Fruit fly (Drosophila melanogaster) whole organism, embryonic: ENCODE measurements around the gene Lcp65Ad.

Experiments
- Abd-B ChIP-seq: fragments of 200-800 bp; sonication (Bioruptor generic); optimal IDR thresholded peaks from 2 replicates; lab custom pipeline; 2018; ENCODE audit warnings: missing biosample characterization, mild to moderate bottlenecking, missing genetic modification characterization, moderate library complexity
- Asciz ChIP-seq: fragments of 200-800 bp; sonication (Bioruptor generic); optimal IDR thresholded peaks from 2 replicates; lab custom pipeline; 2017; ENCODE audit warnings: missing biosample characterization, mild to moderate bottlenecking, missing genetic modification characterization, missing genetic modification reagents
- Atf3 ChIP-seq: fragments of 200-800 bp; sonication (Bioruptor generic); optimal IDR thresholded peaks from 3 replicates; lab custom pipeline; 2016; ENCODE audit warnings: missing biosample characterization, missing genetic modification characterization
- BEAF-32 ChIP-seq: fragments of 200-800 bp; sonication (Bioruptor generic); optimal IDR thresholded peaks from 3 replicates; lab custom pipeline; 2017; ENCODE audit warnings: missing biosample characterization, missing genetic modification characterization, mild to moderate bottlenecking, moderate library complexity, missing genetic modification reagents
- CG10267 ChIP-seq: fragments of 200-800 bp; sonication (Bioruptor generic); optimal IDR thresholded peaks from 2 replicates; lab custom pipeline; 2018; ENCODE audit warnings: missing biosample characterization, mild to moderate bottlenecking, missing genetic modification characterization, moderate library complexity
- CG11085 ChIP-seq: fragments of 200-800 bp; sonication (Bioruptor generic); IDR thresholded peaks from 2 replicates; pipeline ENCODE4 v1.3.6; 2022; ENCODE audit warnings: missing biosample characterization, missing genetic modification characterization
- CG1233 ChIP-seq: fragments of 200-800 bp; sonication (Bioruptor generic); optimal IDR thresholded peaks from 4 replicates; lab custom pipeline; 2018; ENCODE audit warnings: missing biosample characterization, mild to moderate bottlenecking, missing genetic modification characterization
- CG12659 ChIP-seq: fragments of 200-800 bp; sonication (Bioruptor generic); optimal IDR thresholded peaks from 3 replicates; lab custom pipeline; 2017; ENCODE audit warnings: mild to moderate bottlenecking, missing biosample characterization, missing genetic modification reagents, missing genetic modification characterization
- CG12744 ChIP-seq: fragments of 200-800 bp; sonication (Bioruptor generic); optimal IDR thresholded peaks from 2 replicates; lab custom pipeline; 2016; ENCODE audit warnings: missing biosample characterization, missing genetic modification characterization
- CG13287 ChIP-seq: fragments of 200-800 bp; sonication (Bioruptor generic); IDR thresholded peaks from 2 replicates; pipeline ENCODE4 v1.3.6; 2022; ENCODE audit warnings: missing biosample characterization, missing genetic modification characterization; ENCODE audit not compliant: partially characterized antibody
- CG1529 ChIP-seq: fragments of 200-800 bp; sonication (Bioruptor generic); optimal IDR thresholded peaks from 3 replicates; lab custom pipeline; 2018; ENCODE audit warnings: missing biosample characterization, missing genetic modification characterization
- CG17802 ChIP-seq: fragments of 200-800 bp; sonication (Bioruptor generic); optimal IDR thresholded peaks from 2 replicates; lab custom pipeline; 2018; ENCODE audit warnings: missing biosample characterization, mild to moderate bottlenecking, missing genetic modification characterization, moderate library complexity
- CG17829 ChIP-seq: fragments of 200-800 bp; optimal IDR thresholded peaks from 2 replicates; lab custom pipeline; 2019; ENCODE audit warnings: missing biosample characterization, mild to moderate bottlenecking, missing genetic modification characterization, moderate library complexity
- CG2120 ChIP-seq: fragments of 200-800 bp; sonication (Bioruptor generic); optimal IDR thresholded peaks from 3 replicates; lab custom pipeline; 2016; ENCODE audit warnings: missing biosample characterization, missing genetic modification characterization
- CG3163 ChIP-seq: fragments of 200-800 bp; sonication (Bioruptor generic); optimal IDR thresholded peaks from 3 replicates; lab custom pipeline; 2016; ENCODE audit warnings: missing biosample characterization, missing genetic modification characterization
- CG32532 ChIP-seq: fragments of 200-800 bp; sonication (Bioruptor generic); IDR thresholded peaks from 2 replicates; pipeline ENCODE4 v1.3.6; 2022; ENCODE audit warnings: missing biosample characterization, missing genetic modification characterization
- CG3407 ChIP-seq: fragments of 200-800 bp; sonication (Bioruptor generic); optimal IDR thresholded peaks from 2 replicates; lab custom pipeline; 2018; ENCODE audit warnings: missing biosample characterization, mild to moderate bottlenecking, missing genetic modification characterization
- CG3726 ChIP-seq: fragments of 200-800 bp; sonication (Bioruptor generic); IDR thresholded peaks from 3 replicates; pipeline ENCODE4, ENCODE4 v1.3.6; 2022; ENCODE audit warnings: missing biosample characterization, missing genetic modification characterization
- CG4854 ChIP-seq: fragments of 200-800 bp; sonication (Bioruptor generic); optimal IDR thresholded peaks from 2 replicates; lab custom pipeline; 2016; ENCODE audit warnings: missing biosample characterization, missing genetic modification characterization, inconsistent platforms
- CG6689 ChIP-seq: fragments of 200-800 bp; sonication (Bioruptor generic); IDR thresholded peaks from 2 replicates; pipeline ENCODE4 v1.3.6; 2022; ENCODE audit warnings: missing biosample characterization, missing genetic modification characterization
- CG6791 ChIP-seq: fragments of 200-800 bp; sonication (Bioruptor generic); IDR thresholded peaks from 3 replicates; pipeline ENCODE4 v1.3.6; 2022; ENCODE audit warnings: missing biosample characterization, missing genetic modification characterization; ENCODE audit not compliant: partially characterized antibody
- CG7556 ChIP-seq: fragments of 200-800 bp; sonication (Bioruptor generic); optimal IDR thresholded peaks from 2 replicates; lab custom pipeline; 2017; ENCODE audit warnings: missing biosample characterization, mild to moderate bottlenecking, missing genetic modification characterization
- CG8290 ChIP-seq, 3 experiments: fragments of 200-800 bp; sonication (Bioruptor generic); optimal IDR thresholded peaks; 2 replicates each; lab custom pipeline; 2016 to 2019; ENCODE audit warnings: missing biosample characterization in 3 of 3, missing genetic modification characterization in 3 of 3, mild to moderate bottlenecking in 2 of 3, moderate library complexity in 1 of 3
- CG9932 ChIP-seq: fragments of 200-800 bp; sonication (Bioruptor generic); IDR thresholded peaks from 2 replicates; pipeline ENCODE4 v1.3.6; 2022; ENCODE audit warnings: missing biosample characterization, missing genetic modification characterization
- E2f1 ChIP-seq: fragments of 200-800 bp; sonication (Bioruptor generic); IDR thresholded peaks from 2 replicates; pipeline ENCODE4 v1.3.6; 2022; ENCODE audit warnings: missing biosample characterization, missing genetic modification characterization
- ERR ChIP-seq: fragments of 200-800 bp; sonication (Bioruptor generic); optimal IDR thresholded peaks from 2 replicates; lab custom pipeline; 2016; ENCODE audit warnings: missing biosample characterization, missing genetic modification characterization
- Elba2 ChIP-seq: fragments of 200-800 bp; sonication (Bioruptor generic); optimal IDR thresholded peaks from 3 replicates; lab custom pipeline; 2016; ENCODE audit warnings: missing biosample characterization, missing genetic modification characterization
- Ets97D ChIP-seq: fragments of 200-800 bp; sonication (Bioruptor generic); optimal IDR thresholded peaks from 3 replicates; lab custom pipeline; 2016; ENCODE audit warnings: missing biosample characterization, missing genetic modification characterization
- H15 ChIP-seq: fragments of 200-800 bp; sonication (Bioruptor generic); IDR thresholded peaks from 3 replicates; pipeline ENCODE4 v1.3.6; 2022; ENCODE audit warnings: missing biosample characterization, missing genetic modification characterization
- Hr3 ChIP-seq: fragments of 200-800 bp; sonication (Bioruptor generic); optimal IDR thresholded peaks from 3 replicates; lab custom pipeline; 2016; ENCODE audit warnings: missing biosample characterization, missing genetic modification characterization
- Hsf ChIP-seq: fragments of 200-800 bp; sonication (Bioruptor generic); optimal IDR thresholded peaks from 3 replicates; lab custom pipeline; 2016; ENCODE audit warnings: missing biosample characterization, missing genetic modification characterization
- Mad ChIP-seq: fragments of 200-800 bp; sonication (Bioruptor generic); optimal IDR thresholded peaks from 2 replicates; lab custom pipeline; 2016; ENCODE audit warnings: missing biosample characterization, missing genetic modification characterization
- Ptx1 ChIP-seq: fragments of 200-800 bp; sonication (Bioruptor generic); IDR thresholded peaks from 2 replicates; pipeline ENCODE4 v1.3.6; 2022; ENCODE audit warnings: missing biosample characterization, missing genetic modification characterization
- Taf1 ChIP-seq: fragments of 200-800 bp; sonication (Bioruptor generic); IDR thresholded peaks from 2 replicates; pipeline ENCODE4 v1.3.6; 2022; ENCODE audit warnings: missing biosample characterization, missing genetic modification characterization
- ara ChIP-seq: fragments of 200-800 bp; sonication (Bioruptor generic); IDR thresholded peaks from 2 replicates; pipeline ENCODE4 v1.3.6; 2022; ENCODE audit warnings: missing biosample characterization, missing genetic modification characterization
- bigmax ChIP-seq: fragments of 200-800 bp; sonication (Bioruptor generic); optimal IDR thresholded peaks from 2 replicates; lab custom pipeline; 2018; ENCODE audit warnings: missing biosample characterization, mild to moderate bottlenecking, missing genetic modification characterization
- br ChIP-seq: fragments of >200 bp; optimal IDR thresholded peaks from 2 replicates; lab custom pipeline; 2017
- btn ChIP-seq: fragments of 200-800 bp; sonication (Bioruptor generic); optimal IDR thresholded peaks from 2 replicates; lab custom pipeline; 2016; ENCODE audit warnings: missing biosample characterization, missing genetic modification characterization
- cwo ChIP-seq: fragments of 200-800 bp; sonication (Bioruptor generic); optimal IDR thresholded peaks from 3 replicates; lab custom pipeline; 2017; ENCODE audit warnings: missing biosample characterization, missing genetic modification characterization, mild to moderate bottlenecking, moderate library complexity, missing genetic modification reagents
- grau ChIP-seq: fragments of 200-800 bp; optimal IDR thresholded peaks from 3 replicates; lab custom pipeline; 2019; ENCODE audit warnings: missing biosample characterization, mild to moderate bottlenecking, missing genetic modification characterization, moderate library complexity
- gsb ChIP-seq: fragments of 200-800 bp; sonication (Bioruptor generic); IDR thresholded peaks from 2 replicates; pipeline ENCODE4 v1.3.6; 2022; ENCODE audit warnings: missing biosample characterization, missing genetic modification characterization
- gsb-n ChIP-seq: fragments of 200-800 bp; sonication (Bioruptor generic); optimal IDR thresholded peaks from 3 replicates; lab custom pipeline; 2018; ENCODE audit warnings: missing biosample characterization, mild to moderate bottlenecking, missing genetic modification characterization
- gt ChIP-seq: fragments of 200-800 bp; sonication (Bioruptor generic); IDR thresholded peaks from 2 replicates; pipeline ENCODE4 v1.3.6; 2022; ENCODE audit warnings: missing biosample characterization, missing genetic modification characterization
- kay ChIP-seq: fragments of 200-800 bp; sonication (Bioruptor generic); optimal IDR thresholded peaks from 2 replicates; lab custom pipeline; 2016; ENCODE audit warnings: missing biosample characterization, missing genetic modification characterization
- klu ChIP-seq: fragments of 200-800 bp; sonication (Bioruptor generic); IDR thresholded peaks from 2 replicates; pipeline ENCODE4 v1.3.6; 2022; ENCODE audit warnings: missing biosample characterization, missing genetic modification characterization
- pb ChIP-seq: fragments of 200-800 bp; sonication (Bioruptor generic); optimal IDR thresholded peaks from 3 replicates; lab custom pipeline; 2016; ENCODE audit warnings: missing biosample characterization, missing genetic modification characterization
- row ChIP-seq: fragments of 200-800 bp; sonication (Bioruptor generic); IDR thresholded peaks from 3 replicates; pipeline ENCODE4 v1.3.6; 2022; ENCODE audit warnings: missing biosample characterization, missing genetic modification characterization
- sqz ChIP-seq: fragments of 200-800 bp; sonication (Bioruptor generic); optimal IDR thresholded peaks from 3 replicates; lab custom pipeline; 2018; ENCODE audit warnings: missing biosample characterization, mild to moderate bottlenecking, missing genetic modification characterization
- tap ChIP-seq: fragments of 200-800 bp; optimal IDR thresholded peaks from 3 replicates; lab custom pipeline; 2019; ENCODE audit warnings: missing biosample characterization, mild to moderate bottlenecking, missing genetic modification characterization, moderate library complexity
- zfh1 ChIP-seq: fragments of 200-800 bp; sonication (Bioruptor generic); IDR thresholded peaks from 3 replicates; pipeline ENCODE4 v1.3.6; 2022; ENCODE audit warnings: missing biosample characterization, missing genetic modification characterization

Gene Lcp65Ad

DNA sequence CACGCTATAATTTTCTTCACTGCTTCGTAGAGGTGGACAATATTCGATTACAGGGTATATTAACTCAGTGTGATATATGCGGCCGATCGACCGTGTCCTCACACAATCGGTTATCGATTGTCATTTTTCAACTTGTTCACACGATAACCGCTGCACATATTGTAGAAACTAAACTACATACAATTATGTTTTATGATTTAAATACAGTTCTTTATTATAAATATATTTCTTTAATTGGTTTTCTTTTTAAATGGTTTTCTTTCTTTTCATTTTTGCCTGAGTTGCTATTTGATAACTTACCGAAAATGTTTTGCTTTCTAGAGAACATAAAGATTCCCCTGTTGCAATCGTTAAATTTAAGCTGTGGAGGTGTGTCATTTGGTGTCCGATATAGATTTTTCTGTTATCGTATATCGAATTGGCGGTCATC, 30.6 kb downstream of the Lcp65Ad start, which contains the start of the genes fmt and CG7376 (continued):
- peak; percentile 80 for TF ChIP-seq CG6791 (GFP tag; lab: Robert Waterston, UW)
- no peak for TF ChIP-seq btn
- no peak for TF ChIP-seq CG1233 (GFP tag; lab: Kevin White, UChicago)
- no peak; the same call in 1 of the 2 replicates for TF ChIP-seq CG32532 (GFP tag; lab: Robert Waterston, UW)
- no peak for TF ChIP-seq pb (GFP tag; lab: Kevin White, UChicago)
- no peak for TF ChIP-seq CG7556 (GFP tag; lab: Kevin White, UChicago)
- TF ChIP-seq CG1529 (GFP tag; lab: Kevin White, UChicago), result no peak
- TF ChIP-seq kay (GFP tag; lab: Kevin White, UChicago), result no peak

dm6 chr3L:6181776-6182175, 38.6 kb downstream of the Lcp65Ad start, which contains the start of gene CG10274:
CG10274 (minus strand) TSS chr3L:6181829.
- TF ChIP-seq CG9932 (GFP tag; lab: Robert Waterston, UW), result peak; percentile 88
- TF ChIP-seq CG3163, result peak; percentile 15
- TF ChIP-seq Hr3 (GFP tag; lab: Kevin White, UChicago), result peak; percentile 80
- TF ChIP-seq Elba2, result peak; percentile 50
- TF ChIP-seq grau (tag; lab: Kevin White, UChicago), result peak; percentile 83
- TF ChIP-seq kay (GFP tag; lab: Kevin White, UChicago), result peak; percentile 67
- no peak; the same call in 1 of the 2 replicates for TF ChIP-seq gsb (GFP tag; lab: Robert Waterston, UW)
- TF ChIP-seq bigmax (GFP tag; lab: Kevin White, UChicago), result no peak
- peak; percentile 65 for TF ChIP-seq Ets97D (GFP tag; lab: Kevin White, UChicago)
- TF ChIP-seq CG8290 (GFP tag; optimal IDR thresholded peaks at IDR 0.05; lab: Kevin White, UChicago), result no peak
- TF ChIP-seq CG8290 (tag; optimal IDR thresholded peaks at IDR 0.05; lab: Kevin White, UChicago), result no peak
- peak; percentile 29 for TF ChIP-seq CG3407 (GFP tag; lab: Kevin White, UChicago)
- peak; percentile 59 for TF ChIP-seq Atf3 (GFP tag; lab: Kevin White, UChicago)
- peak; percentile 97 for TF ChIP-seq row (GFP tag; lab: Robert Waterston, UW)
- peak; percentile 69 for TF ChIP-seq Mad (GFP tag; lab: Kevin White, UChicago)
- peak; percentile 47; the same call in 1 of the 3 replicates for TF ChIP-seq H15 (GFP tag; lab: Robert Waterston, UW)
- TF ChIP-seq ERR (GFP tag; lab: Kevin White, UChicago), result no peak
- peak; percentile 63 for TF ChIP-seq E2f1 (GFP tag; lab: Robert Waterston, UW)
- TF ChIP-seq klu (GFP tag; lab: Robert Waterston, UW), result peak; percentile 73; the same call in 1 of the 2 replicates
- TF ChIP-seq gsb-n, result no peak
- TF ChIP-seq tap, result no peak
- no peak for TF ChIP-seq Taf1
- TF ChIP-seq CG6689 (GFP tag; lab: Robert Waterston, UW), result peak; percentile 34; the same call in 1 of the 2 replicates
- peak; percentile 63 for TF ChIP-seq CG4854 (GFP tag; lab: Kevin White, UChicago)
- peak; percentile 91 for TF ChIP-seq CG2120 (GFP tag; lab: Kevin White, UChicago)
- no peak; the same call in 1 of the 2 replicates for TF ChIP-seq CG13287
- TF ChIP-seq BEAF-32 (GFP tag; lab: Kevin White, UChicago), result peak; percentile 36
- peak; percentile 78 for TF ChIP-seq CG17829 (tag; lab: Kevin White, UChicago)
- peak; percentile 79 for TF ChIP-seq Abd-B (GFP tag; lab: Kevin White, UChicago)
- TF ChIP-seq Hsf (GFP tag; lab: Kevin White, UChicago), result peak; percentile 87
- TF ChIP-seq sqz (GFP tag; lab: Kevin White, UChicago), result no peak
- TF ChIP-seq CG10267 (tag; lab: Kevin White, UChicago), result peak; percentile 98
- peak; percentile 48 for TF ChIP-seq CG12744 (GFP tag; lab: Kevin White, UChicago)
- no peak for TF ChIP-seq cwo (GFP tag; lab: Kevin White, UChicago)
- TF ChIP-seq br (lab: Kevin White, UChicago), result no peak
- no peak for TF ChIP-seq gt (GFP tag; lab: Robert Waterston, UW)
- TF ChIP-seq zfh1, result peak; percentile 53; the same call in 1 of the 3 replicates
- TF ChIP-seq CG3726 (GFP tag; lab: Robert Waterston, UW), result no peak
- no peak for TF ChIP-seq ara
- TF ChIP-seq CG11085 (GFP tag; lab: Robert Waterston, UW), result peak; percentile 43
- peak; percentile 76 for TF ChIP-seq Ptx1 (GFP tag; lab: Robert Waterston, UW)
- peak; percentile 84 for TF ChIP-seq CG12659
- peak; percentile 38 for TF ChIP-seq CG17802
- no peak for TF ChIP-seq Asciz (GFP tag; lab: Kevin White, UChicago)
